Worm (Caenorhabditis elegans) whole organism, L3 larva: ENCODE measurements around the gene srbc-37.

Experiments used
- daf-12 ChIP-seq: fragments of 150-350 bp; optimal IDR thresholded peaks from 2 replicates; lab custom pipeline; 2014; ENCODE audit warnings: missing biosample characterization, missing genetic modification reagents, missing genetic modification characterization
- nhr-237 ChIP-seq: fragments of 150-350 bp; optimal IDR thresholded peaks from 2 replicates; lab custom pipeline; 2014; ENCODE audit warnings: missing biosample characterization, missing genetic modification characterization
- nhr-77 ChIP-seq: fragments of 150-350 bp; optimal IDR thresholded peaks from 2 replicates; lab custom pipeline; 2014; ENCODE audit warnings: missing biosample characterization, missing genetic modification characterization
- unc-62 ChIP-seq: fragments of 150-350 bp; sonication (generic microtip); optimal IDR thresholded peaks from 4 replicates; lab custom pipeline; 2014; ENCODE audit warnings: missing biosample characterization, missing genetic modification reagents, missing genetic modification characterization
- ztf-4 ChIP-seq: fragments of 150-350 bp; optimal IDR thresholded peaks from 2 replicates; lab custom pipeline; 2014; ENCODE audit warnings: missing biosample characterization, missing genetic modification characterization

DNA sequence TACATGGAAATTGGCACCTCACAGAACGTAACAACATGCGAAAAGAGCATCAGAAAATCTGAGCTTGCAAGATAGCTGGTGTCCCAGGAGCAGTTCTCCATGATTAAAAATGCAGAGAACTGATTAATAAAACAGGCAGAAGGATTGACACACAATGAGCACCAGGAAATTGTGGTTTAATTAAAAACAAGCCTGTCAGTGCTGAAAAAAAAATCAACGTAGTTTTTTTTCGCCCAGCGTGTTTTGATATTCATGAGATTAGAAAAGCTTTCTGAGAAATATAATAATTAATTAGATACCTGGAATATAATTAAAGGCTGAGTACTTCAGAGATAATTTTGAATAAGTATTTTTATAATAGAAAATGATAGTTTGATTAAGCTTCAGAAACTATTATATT is 44.7 kb upstream of the srbc-37 start, which contains the start of gene srh-246:
- TF ChIP-seq nhr-77 (tag; lab: Kevin White, UChicago) (no peak), nhr-237 (tag; lab: Kevin White, UChicago) (no peak), daf-12 (tag; lab: Kevin White, UChicago) (no peak), ztf-4 (tag; lab: Kevin White, UChicago) (no peak), unc-62 (GFP tag; lab: Kevin White, UChicago) (no peak)
